Worm (Caenorhabditis elegans): Measurements from ENCODE around the gene F16F9.1.

Gene F16F9.1

DNA sequence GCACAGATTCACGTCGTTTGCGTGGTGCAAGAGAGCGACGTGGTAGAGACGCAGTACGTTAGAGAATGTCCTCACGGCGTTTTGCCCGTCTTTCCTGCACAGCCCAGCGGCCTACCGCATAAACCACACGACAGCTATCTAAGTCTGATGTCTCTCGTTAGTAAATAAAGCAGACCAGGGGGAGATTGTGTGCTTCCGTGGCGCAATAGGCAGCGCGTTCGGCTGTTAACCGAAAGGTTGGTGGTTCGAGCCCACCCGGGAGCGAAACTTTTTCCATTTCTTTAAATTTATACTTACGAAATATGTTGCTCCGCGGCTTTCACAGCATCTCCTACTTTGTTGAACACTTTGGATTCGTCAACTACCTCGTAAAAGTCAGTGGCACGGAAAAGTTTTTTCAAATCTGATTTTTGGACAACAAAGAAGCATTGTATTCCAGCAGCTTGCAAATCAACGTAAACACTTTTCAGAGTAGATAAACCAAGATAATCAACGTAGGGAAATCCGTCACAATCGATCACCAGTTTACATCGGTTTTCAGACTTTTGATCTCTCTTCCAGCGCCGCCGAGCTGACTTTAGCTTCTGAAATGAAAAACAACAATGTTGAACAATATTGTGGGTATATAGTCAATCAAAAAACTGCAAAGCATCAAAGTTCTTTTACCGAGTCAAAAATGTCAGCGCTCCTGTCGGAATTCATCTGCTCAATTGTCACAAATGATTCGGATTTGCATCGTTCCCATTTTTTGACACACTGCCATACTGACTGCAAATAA is 41.7 kb upstream of the F16F9.1 start (continued):
- no peak for TF ChIP-seq R02D3.7 (tag; optimal IDR thresholded peaks at IDR 0.05)
- TF ChIP-seq saeg-2 (GFP tag; IDR thresholded peaks at IDR 0.05), result peak; percentile 85
- peak; percentile 68 for TF ChIP-seq unc-130 (GFP tag; optimal IDR thresholded peaks at IDR 0.05)
- TF ChIP-seq dpl-1 (GFP tag; optimal IDR thresholded peaks at IDR 0.05), result peak; percentile 47
- TF ChIP-seq ceh-82 (tag; optimal IDR thresholded peaks at IDR 0.05), result no peak
- TF ChIP-seq D1046.2 (GFP tag; IDR thresholded peaks at IDR 0.05), result peak; percentile 93
- TF ChIP-seq egl-27 (tag; optimal IDR thresholded peaks at IDR 0.05), result no peak
- TF ChIP-seq zfp-3 (GFP tag; conservative IDR thresholded peaks at IDR 0.05), result peak; percentile 89
- TF ChIP-seq zfp-2 (tag; optimal IDR thresholded peaks at IDR 0.05), result peak; percentile 59
- TF ChIP-seq dve-1 (tag; optimal IDR thresholded peaks at IDR 0.05; ENCODE audit: insufficient read depth), result peak; percentile 89
- TF ChIP-seq ZK337.2 (GFP tag; IDR thresholded peaks at IDR 0.05), result peak; percentile 90
- TF ChIP-seq T20F7.1 (GFP tag; optimal IDR thresholded peaks at IDR 0.05), result peak; percentile 78
- peak; percentile 85; the same call in 1 of the 2 replicates for TF ChIP-seq zip-11 (GFP tag; IDR thresholded peaks at IDR 0.05)
- peak; percentile 87 for TF ChIP-seq spr-1 (tag; optimal IDR thresholded peaks at IDR 0.05)
- TF ChIP-seq ama-1 (optimal IDR thresholded peaks at IDR 0.05), result no peak
- peak; percentile 82 for TF ChIP-seq nhr-11 (tag; optimal IDR thresholded peaks at IDR 0.05)
- no peak for TF ChIP-seq snpc-4 (tag; optimal IDR thresholded peaks at IDR 0.05)

- TF ChIP-seq lim-7 (GFP tag; IDR thresholded peaks at IDR 0.05) (no peak), unc-62 (GFP tag; optimal IDR thresholded peaks at IDR 0.05 in 1 of 2) (peak in 1 of 2 experiments; percentile 91), unc-62 (tag; optimal IDR thresholded peaks at IDR 0.05) (no peak), nhr-6 (tag; optimal IDR thresholded peaks at IDR 0.05) (no peak), pha-4 (GFP tag; IDR thresholded peaks at IDR 0.05) (no peak), pha-4 (tag; optimal IDR thresholded peaks at IDR 0.05) (no peak)
Observed at ce11 chrX:8406815-8407214, 39.4 kb upstream of the F16F9.1 start.

DNA sequence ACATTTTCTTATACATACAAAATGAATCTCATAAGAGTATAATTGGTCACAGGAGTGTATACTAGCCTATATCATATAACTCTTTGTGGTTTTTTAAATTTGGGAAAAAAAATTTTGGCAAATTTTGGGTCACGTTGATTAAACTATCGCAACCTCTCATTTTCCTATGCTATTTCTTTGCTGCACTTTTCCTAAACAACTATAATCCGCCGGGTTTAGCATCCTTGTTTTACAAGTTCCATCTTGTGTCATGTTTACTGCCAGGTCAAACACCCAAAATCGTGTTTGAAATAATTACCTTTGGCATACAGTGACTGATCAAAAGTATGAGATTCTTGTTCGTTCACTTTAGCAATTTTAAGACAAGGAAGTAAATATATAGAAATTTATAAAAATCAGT is 37.9 kb upstream of the F16F9.1 start, which contains the start of gene sulp-3:
sulp-3 (minus strand) TSS at position 101 of the 400 bp plus-strand sequence.
- TF ChIP-seq lin-15B (tag; optimal IDR thresholded peaks at IDR 0.05) (no peak), gei-8 (GFP tag; optimal IDR thresholded peaks at IDR 0.05) (no peak), spr-3 (GFP tag; optimal IDR thresholded peaks at IDR 0.05) (no peak), hlh-11 (tag; optimal IDR thresholded peaks at IDR 0.05) (no peak), duxl-1 (tag; optimal IDR thresholded peaks at IDR 0.05; ENCODE audit: poor library complexity) (no peak), aly-2 (tag; optimal IDR thresholded peaks at IDR 0.05) (no peak), unc-62 (GFP tag; optimal IDR thresholded peaks at IDR 0.05 in 1 of 2) (no peak), unc-62 (tag; optimal IDR thresholded peaks at IDR 0.05) (no peak), mdt-29 (GFP tag; IDR thresholded peaks at IDR 0.05) (no peak), lin-1 (GFP tag; IDR thresholded peaks at IDR 0.05) (no peak), saeg-2 (GFP tag; IDR thresholded peaks at IDR 0.05) (no peak), nhr-41 (GFP tag; IDR thresholded peaks at IDR 0.05) (no peak), ceh-82 (tag; optimal IDR thresholded peaks at IDR 0.05) (no peak), skn-1 (tag; optimal IDR thresholded peaks at IDR 0.05) (no peak), hif-1 (tag; optimal IDR thresholded peaks at IDR 0.05) (no peak), php-3 (GFP tag; IDR thresholded peaks at IDR 0.05) (no peak), attf-4 (tag; optimal IDR thresholded peaks at IDR 0.05) (no peak), mep-1 (tag; optimal IDR thresholded peaks at IDR 0.05) (no peak), ama-1 (optimal IDR thresholded peaks at IDR 0.05) (no peak)
